Worm (Caenorhabditis elegans): Measurements from ENCODE around the gene bath-33.

DNA sequence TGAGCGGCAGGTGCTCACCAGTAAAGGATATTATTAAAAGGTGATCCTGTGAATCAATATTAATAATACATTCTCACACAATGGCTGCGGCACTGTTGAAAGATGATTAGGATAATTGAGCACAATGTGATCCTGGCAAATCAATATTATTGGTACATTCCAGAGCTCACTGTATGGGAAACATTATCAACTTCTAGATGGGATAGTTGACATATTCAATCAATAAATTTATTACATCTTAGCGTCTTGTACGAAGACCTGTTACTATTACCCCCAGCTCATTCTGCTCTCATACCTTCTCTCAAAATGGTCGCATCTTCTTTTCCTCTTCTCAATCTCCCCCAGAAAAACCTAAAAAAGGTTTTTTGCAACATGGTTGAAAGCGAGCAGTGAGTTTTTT, 37.8 kb downstream of the bath-33 start, which contains the start of gene fbxb-49:
- no peak for TF ChIP-seq T22C8.4 (GFP tag; IDR thresholded peaks at IDR 0.05)
- no peak for TF ChIP-seq med-1 (GFP tag; optimal IDR thresholded peaks at IDR 0.05; ENCODE audit: insufficient read depth)
- no peak for TF ChIP-seq ref-1 (GFP tag; conservative IDR thresholded peaks at IDR 0.05)

All from whole organism, midembryonic.